Fruit fly (Drosophila melanogaster) whole organism, embryonic: ENCODE results near the gene CG33191.

Experiments used
- CG13287 ChIP-seq: fragments of 200-800 bp; sonication (Bioruptor generic); IDR thresholded peaks from 2 replicates; pipeline ENCODE4 v1.3.6; 2022; ENCODE audit warnings: missing biosample characterization, missing genetic modification characterization; ENCODE audit not compliant: partially characterized antibody
- CG17359 ChIP-seq: fragments of 200-800 bp; sonication (Bioruptor generic); optimal IDR thresholded peaks from 3 replicates; lab custom pipeline; 2018; ENCODE audit warnings: missing biosample characterization, mild to moderate bottlenecking, missing genetic modification characterization, moderate library complexity
- CG2116 ChIP-seq: fragments of 200-800 bp; sonication (Bioruptor generic); optimal IDR thresholded peaks from 3 replicates; lab custom pipeline; 2018; ENCODE audit warnings: missing biosample characterization, mild to moderate bottlenecking, missing genetic modification characterization
- CG31224 ChIP-seq: fragments of 200-800 bp; sonication (Bioruptor generic); IDR thresholded peaks from 2 replicates; pipeline ENCODE4 v1.3.6; 2022; ENCODE audit warnings: missing biosample characterization, missing genetic modification characterization
- CG7745 ChIP-seq: fragments of 200-800 bp; sonication (Bioruptor generic); optimal IDR thresholded peaks from 2 replicates; lab custom pipeline; 2018; ENCODE audit warnings: missing biosample characterization, mild to moderate bottlenecking, missing genetic modification characterization, moderate library complexity
- CG8290 ChIP-seq, 3 experiments: fragments of 200-800 bp; sonication (Bioruptor generic); optimal IDR thresholded peaks; 2 replicates each; lab custom pipeline; 2016 to 2019; ENCODE audit warnings: missing biosample characterization in 3 of 3, missing genetic modification characterization in 3 of 3, mild to moderate bottlenecking in 2 of 3, moderate library complexity in 1 of 3
- Dp ChIP-seq: fragments of 200-800 bp; sonication (Bioruptor generic); optimal IDR thresholded peaks from 2 replicates; lab custom pipeline; 2018; ENCODE audit warnings: missing biosample characterization, mild to moderate bottlenecking, missing genetic modification characterization, moderate library complexity
- Hmx ChIP-seq: fragments of 200-800 bp; sonication (Bioruptor generic); optimal IDR thresholded peaks from 2 replicates; lab custom pipeline; 2016; ENCODE audit warnings: missing biosample characterization, missing genetic modification characterization
- Lim3 ChIP-seq: fragments of 200-800 bp; sonication (Bioruptor generic); IDR thresholded peaks from 2 replicates; pipeline ENCODE4 v1.3.6; 2022; ENCODE audit warnings: missing biosample characterization, missing genetic modification characterization
- Six4 ChIP-seq: fragments of 200-800 bp; sonication (Bioruptor generic); optimal IDR thresholded peaks from 2 replicates; lab custom pipeline; 2016; ENCODE audit warnings: missing biosample characterization, missing genetic modification characterization
- kay ChIP-seq: fragments of 200-800 bp; sonication (Bioruptor generic); optimal IDR thresholded peaks from 2 replicates; lab custom pipeline; 2016; ENCODE audit warnings: missing biosample characterization, missing genetic modification characterization
- lbe ChIP-seq: fragments of 200-800 bp; sonication (Bioruptor generic); optimal IDR thresholded peaks from 2 replicates; lab custom pipeline; 2016; ENCODE audit warnings: missing biosample characterization, mild to moderate bottlenecking, missing genetic modification characterization
- nom ChIP-seq: fragments of 200-800 bp; sonication (Bioruptor generic); optimal IDR thresholded peaks from 2 replicates; lab custom pipeline; 2017; ENCODE audit warnings: missing biosample characterization, missing genetic modification characterization, mild to moderate bottlenecking, moderate library complexity, missing genetic modification reagents

DNA sequence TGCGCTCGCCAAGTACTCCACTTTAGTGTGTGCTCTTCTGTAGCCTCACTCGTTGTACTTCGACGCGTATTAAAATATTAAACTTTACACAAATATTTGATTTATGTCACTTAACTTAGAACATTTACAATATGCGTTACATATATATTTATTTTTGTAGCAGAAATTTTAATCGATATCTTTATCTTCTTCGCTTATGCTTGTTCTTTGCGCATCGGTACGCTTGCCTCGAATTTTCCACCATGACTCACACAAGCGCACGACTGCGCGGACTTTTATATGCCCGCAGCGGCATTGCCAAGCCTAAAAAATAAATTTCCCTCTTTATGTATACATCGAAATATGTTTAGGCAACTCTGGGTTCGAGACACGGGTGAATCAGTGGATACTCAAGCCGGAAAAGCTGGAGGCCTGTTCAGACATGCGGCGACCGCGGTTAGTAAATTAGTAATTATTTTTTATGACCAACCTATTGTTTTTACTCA lies 40.7 kb upstream of the CG33191 start, which contains the start of gene aqz:
- TF ChIP-seq CG2116, result peak; percentile 100
- TF ChIP-seq Dp (GFP tag; lab: Kevin White, UChicago), result peak; percentile 77
- no peak for TF ChIP-seq lbe (GFP tag; lab: Kevin White, UChicago)
- no peak for TF ChIP-seq CG8290 (GFP tag; optimal IDR thresholded peaks at IDR 0.05; lab: Kevin White, UChicago)
- peak in 1 of 2 experiments; percentile 89 for TF ChIP-seq CG8290 (tag; optimal IDR thresholded peaks at IDR 0.05; lab: Kevin White, UChicago)
- TF ChIP-seq nom (GFP tag; lab: Kevin White, UChicago), result peak; percentile 63
- no peak for TF ChIP-seq Six4 (GFP tag; lab: Kevin White, UChicago)
- peak; percentile 99 for TF ChIP-seq kay (GFP tag; lab: Kevin White, UChicago)
- peak; percentile 62 for TF ChIP-seq CG13287 (GFP tag; lab: Robert Waterston, UW)
- TF ChIP-seq Hmx (GFP tag; lab: Kevin White, UChicago), result no peak
- TF ChIP-seq CG17359 (tag; lab: Kevin White, UChicago), result peak; percentile 57
- peak; percentile 50 for TF ChIP-seq CG7745 (tag; lab: Kevin White, UChicago)
- TF ChIP-seq Lim3 (GFP tag; lab: Robert Waterston, UW), result no peak
- TF ChIP-seq CG31224 (GFP tag; lab: Robert Waterston, UW), result no peak
